Worm (Caenorhabditis elegans) whole organism, L4 larva: Measurements from ENCODE around the gene cest-35.1.

Experiments used
- ceh-44 ChIP-seq: fragments of 200-800 bp; sonication (Bioruptor generic); IDR thresholded peaks from 2 replicates; pipeline ENCODE4 v1.3.6; 2022; ENCODE audit warnings: missing genetic modification reagents, missing genetic modification characterization, missing compliant biosample characterization
- hif-1 ChIP-seq, 2 experiments: sonication (generic microtip); optimal IDR thresholded peaks; 2 replicates each; lab custom pipeline; 2016 to 2017; ENCODE audit warnings: missing compliant biosample characterization in 2 of 2, missing genetic modification characterization in 2 of 2, missing genetic modification reagents in 2 of 2, missing genotype in 2 of 2, mild to moderate bottlenecking in 1 of 2
- hlh-30 ChIP-seq: sonication (generic microtip); optimal IDR thresholded peaks from 2 replicates; lab custom pipeline; 2017; ENCODE audit warnings: antibody characterized with exemption, mild to moderate bottlenecking, missing genetic modification characterization, missing compliant biosample characterization; ENCODE audit not compliant: insufficient read depth
- mep-1 ChIP-seq: fragments of 150-350 bp; sonication (generic microtip); optimal IDR thresholded peaks from 3 replicates; lab custom pipeline; 2014; ENCODE audit warnings: missing biosample characterization, missing genetic modification characterization
- nhr-77 ChIP-seq: fragments of 150-350 bp; optimal IDR thresholded peaks from 2 replicates; lab custom pipeline; 2014; ENCODE audit warnings: missing biosample characterization, missing genetic modification characterization
- unc-130 ChIP-seq: sonication (generic microtip); optimal IDR thresholded peaks from 2 replicates; lab custom pipeline; 2016; ENCODE audit warnings: missing genetic modification reagents, missing genetic modification characterization, missing compliant biosample characterization
- zag-1 ChIP-seq: fragments of 150-350 bp; optimal IDR thresholded peaks from 2 replicates; lab custom pipeline; 2014; ENCODE audit warnings: missing biosample characterization, missing genetic modification characterization

DNA sequence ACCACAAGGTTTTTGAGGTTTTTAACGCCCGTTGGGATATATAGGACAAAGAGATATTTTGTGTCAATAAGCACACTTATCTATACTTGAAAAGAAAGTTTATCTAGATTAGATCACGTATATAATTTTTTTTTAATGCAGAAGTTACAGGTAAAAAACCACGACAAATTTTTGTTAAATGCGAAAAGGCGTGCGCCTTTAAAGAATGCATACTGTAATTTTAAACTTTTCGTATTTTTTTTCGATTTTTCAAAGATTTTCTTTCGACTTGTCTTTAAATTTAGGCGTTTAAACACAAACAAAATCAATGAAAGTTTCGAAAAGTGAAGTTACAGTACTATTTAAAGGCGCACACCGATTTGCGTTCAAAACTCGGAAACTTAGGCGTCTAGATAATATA, 39.3 kb downstream of the cest-35.1 start:
- TF ChIP-seq ceh-44 (GFP tag; lab: Robert Waterston, UW) (no peak), unc-130 (GFP tag; lab: Kevin White, UChicago) (no peak), hlh-30 (no peak), zag-1 (no peak), nhr-77 (no peak), mep-1 (no peak), hif-1 (tag; optimal IDR thresholded peaks at IDR 0.05; lab: Kevin White, UChicago) (no peak)
